Worm (Caenorhabditis elegans) whole organism, L2 larva: ENCODE measurements around the gene C24H10.2.

Experiments used
- C34F6.9 ChIP-seq: fragments of 150-350 bp; optimal IDR thresholded peaks from 2 replicates; lab custom pipeline; 2014; ENCODE audit warnings: missing biosample characterization, missing genetic modification characterization
- F13H6.1 ChIP-seq: sonication (generic microtip); optimal IDR thresholded peaks from 2 replicates; lab custom pipeline; 2016; ENCODE audit warnings: missing genetic modification characterization, missing compliant biosample characterization
- alr-1 ChIP-seq: fragments of 150-350 bp; optimal IDR thresholded peaks from 2 replicates; lab custom pipeline; 2014; ENCODE audit warnings: missing biosample characterization, missing genetic modification characterization
- ceh-82 ChIP-seq: fragments of 150-350 bp; optimal IDR thresholded peaks from 2 replicates; lab custom pipeline; 2014; ENCODE audit warnings: missing biosample characterization, missing genetic modification characterization
- crh-2 ChIP-seq: sonication (generic microtip); optimal IDR thresholded peaks from 2 replicates; lab custom pipeline; 2017; ENCODE audit warnings: missing biosample characterization, missing genetic modification characterization
- elt-1 ChIP-seq: fragments of 150-350 bp; optimal IDR thresholded peaks from 2 replicates; lab custom pipeline; 2014; ENCODE audit warnings: missing biosample characterization, missing genetic modification characterization
- gmeb-1 ChIP-seq: fragments of 150-350 bp; optimal IDR thresholded peaks from 2 replicates; lab custom pipeline; 2014; ENCODE audit warnings: missing biosample characterization, missing genetic modification characterization
- lin-13 ChIP-seq: fragments of 150-350 bp; optimal IDR thresholded peaks from 2 replicates; lab custom pipeline; 2014; ENCODE audit warnings: missing biosample characterization, missing genetic modification reagents, missing genetic modification characterization
- lsy-2 ChIP-seq, 2 experiments: fragments of 150-350 bp in 1 of 2; sonication (generic microtip) in 1 of 2; optimal IDR thresholded peaks; 2 replicates each; lab custom pipeline; 2014 to 2017; ENCODE audit warnings: missing biosample characterization in 2 of 2, missing genetic modification characterization in 2 of 2
- mdl-1 ChIP-seq, 2 experiments: fragments of 150-350 bp in 1 of 2; sonication (generic microtip) in 1 of 2; optimal IDR thresholded peaks; 2 replicates each; lab custom pipeline; 2017; ENCODE audit warnings: missing biosample characterization in 2 of 2, missing genetic modification characterization in 2 of 2
- nhr-10 ChIP-seq: sonication (generic microtip); optimal IDR thresholded peaks from 2 replicates; lab custom pipeline; 2017; ENCODE audit warnings: missing biosample characterization, missing genetic modification characterization
- nhr-11 ChIP-seq: fragments of 150-350 bp; optimal IDR thresholded peaks from 2 replicates; lab custom pipeline; 2014; ENCODE audit warnings: missing biosample characterization, missing genetic modification characterization
- nhr-12 ChIP-seq: fragments of 150-350 bp; optimal IDR thresholded peaks from 2 replicates; lab custom pipeline; 2014; ENCODE audit warnings: missing biosample characterization, missing genetic modification characterization
- nhr-129 ChIP-seq: fragments of 150-350 bp; optimal IDR thresholded peaks from 2 replicates; lab custom pipeline; 2014; ENCODE audit warnings: missing biosample characterization, missing genetic modification characterization
- nhr-23 ChIP-seq: fragments of 150-350 bp; optimal IDR thresholded peaks from 2 replicates; lab custom pipeline; 2014; ENCODE audit warnings: missing biosample characterization, missing genetic modification reagents, missing genetic modification characterization
- skn-1 ChIP-seq: sonication (generic microtip); optimal IDR thresholded peaks from 2 replicates; lab custom pipeline; 2017; ENCODE audit warnings: missing biosample characterization, missing genetic modification characterization
- sma-3 ChIP-seq: sonication (generic microtip); optimal IDR thresholded peaks from 2 replicates; lab custom pipeline; 2016; ENCODE audit warnings: missing genetic modification reagents, missing genetic modification characterization, missing compliant biosample characterization
- sma-9 ChIP-seq, 2 experiments: fragments of 150-350 bp in 1 of 2; sonication (generic microtip) in 1 of 2; optimal IDR thresholded peaks; 2 replicates each; lab custom pipeline; 2014 to 2016; ENCODE audit warnings: missing genetic modification characterization in 2 of 2, mild to moderate bottlenecking in 1 of 2, missing biosample characterization in 1 of 2, missing compliant biosample characterization in 1 of 2, missing genetic modification reagents in 1 of 2, moderate library complexity in 1 of 2
- snpc-4 ChIP-seq: fragments of 150-350 bp; optimal IDR thresholded peaks from 2 replicates; lab custom pipeline; 2014; ENCODE audit warnings: missing biosample characterization, missing genetic modification characterization
- unc-39 ChIP-seq: fragments of 150-350 bp; optimal IDR thresholded peaks from 2 replicates; lab custom pipeline; 2014; ENCODE audit warnings: missing biosample characterization, missing genetic modification characterization
- ztf-11 ChIP-seq: sonication (generic microtip); optimal IDR thresholded peaks from 2 replicates; lab custom pipeline; 2017; ENCODE audit warnings: missing biosample characterization, missing genetic modification characterization

Gene C24H10.2

DNA sequence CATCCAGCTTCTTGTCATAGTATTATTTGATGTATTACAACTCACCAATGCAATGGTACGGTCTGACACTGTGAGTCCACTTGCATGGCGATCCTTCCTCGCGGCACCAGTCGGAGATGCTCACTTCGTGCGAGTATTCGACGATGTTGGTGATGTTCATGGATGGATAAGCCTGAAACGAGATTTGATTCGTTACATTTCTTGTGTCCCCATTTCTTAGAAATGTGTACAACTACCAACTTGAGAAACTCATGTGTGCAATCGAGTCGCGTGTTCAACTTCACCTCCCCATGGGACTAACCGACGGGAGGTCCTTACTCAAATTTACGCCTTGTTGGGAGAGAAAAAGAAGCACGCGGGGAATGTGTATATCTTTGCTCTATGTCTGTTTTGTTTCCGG, 51.1 kb downstream of the C24H10.2 start:
- TF ChIP-seq C34F6.9 (tag; lab: Kevin White, UChicago): no peak
- no peak for TF ChIP-seq gmeb-1
- TF ChIP-seq ztf-11 (tag; lab: Kevin White, UChicago): no peak
- TF ChIP-seq alr-1 (tag; lab: Kevin White, UChicago): no peak
- no peak for TF ChIP-seq nhr-10 (tag; lab: Kevin White, UChicago)
- no peak for TF ChIP-seq nhr-12
- no peak for TF ChIP-seq sma-3
- no peak for TF ChIP-seq nhr-23
- peak in 1 of 2 experiments; percentile 25 for TF ChIP-seq mdl-1 (tag; optimal IDR thresholded peaks at IDR 0.05; lab: Kevin White, UChicago)

DNA sequence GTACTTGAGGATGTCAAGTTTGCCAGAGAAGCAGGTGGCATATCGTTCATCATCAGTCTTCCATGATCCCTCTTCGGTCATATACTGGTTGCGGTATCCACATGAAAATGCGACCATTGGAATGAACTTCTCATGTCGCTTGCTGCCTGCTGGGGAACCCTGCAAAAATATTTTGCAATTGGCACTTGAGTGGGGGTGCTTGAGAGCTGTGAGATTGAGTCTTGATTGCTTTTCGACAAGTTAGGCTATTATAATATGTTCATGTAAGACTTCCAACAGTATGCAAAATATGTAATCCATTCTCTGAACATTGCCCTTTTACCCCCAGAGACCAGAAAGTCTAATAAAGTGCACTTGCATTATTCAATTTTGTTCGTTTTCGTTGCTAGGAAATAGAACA, 51.8 kb downstream of the C24H10.2 start:
- no peak for TF ChIP-seq crh-2 (tag; lab: Kevin White, UChicago)
- no peak for TF ChIP-seq mdl-1 (tag; optimal IDR thresholded peaks at IDR 0.05; lab: Kevin White, UChicago)
- no peak for TF ChIP-seq sma-3
- TF ChIP-seq lin-13: no peak
- no peak for TF ChIP-seq elt-1 (tag; lab: Kevin White, UChicago)
- no peak for TF ChIP-seq unc-39 (tag; lab: Kevin White, UChicago)
- no peak for TF ChIP-seq lsy-2 (tag; optimal IDR thresholded peaks at IDR 0.05; lab: Kevin White, UChicago)
- no peak for TF ChIP-seq snpc-4 (tag; lab: Kevin White, UChicago)
- no peak for TF ChIP-seq nhr-11
- TF ChIP-seq F13H6.1 (tag; lab: Kevin White, UChicago): no peak
- no peak for TF ChIP-seq ceh-82 (tag; lab: Kevin White, UChicago)
- no peak for TF ChIP-seq skn-1
- TF ChIP-seq nhr-129: no peak
- TF ChIP-seq sma-9 (GFP tag; optimal IDR thresholded peaks at IDR 0.05; lab: Kevin White, UChicago): no peak
- TF ChIP-seq sma-9 (tag; optimal IDR thresholded peaks at IDR 0.05; lab: Kevin White, UChicago): no peak
- TF ChIP-seq nhr-12: no peak
